Worm (Caenorhabditis elegans): ENCODE results near the gene F40H3.2.

DNA sequence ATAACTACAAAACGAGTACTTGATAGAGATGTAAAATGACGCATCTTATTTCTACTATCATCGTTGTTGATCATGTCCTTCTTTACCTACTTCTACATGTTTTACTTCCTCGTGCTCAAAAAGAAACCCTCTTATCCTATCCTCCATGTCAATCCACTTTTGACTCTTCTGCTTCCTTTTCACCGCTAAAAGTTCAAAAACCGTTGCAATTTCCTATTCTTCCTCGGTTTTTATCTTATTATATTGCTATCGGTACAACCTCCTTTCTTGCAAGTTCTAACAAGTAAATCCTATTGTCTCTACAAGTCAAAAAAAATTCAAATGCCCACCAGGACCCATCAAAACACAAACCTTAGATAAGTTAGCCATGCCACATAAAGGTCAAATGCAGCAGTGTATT, 33.8 kb downstream of the F40H3.2 start:
- no peak for TF ChIP-seq ama-1 (optimal IDR thresholded peaks at IDR 0.05)
- TF ChIP-seq unc-55 (GFP tag; optimal IDR thresholded peaks at IDR 0.05) = no peak
- TF ChIP-seq elt-2 (tag; optimal IDR thresholded peaks at IDR 0.05) = no peak
- TF ChIP-seq sox-2 (GFP tag; IDR thresholded peaks at IDR 0.05) = no peak
- TF ChIP-seq eyg-1 (tag; optimal IDR thresholded peaks at IDR 0.05) = no peak
- no peak for TF ChIP-seq sox-4 (tag; optimal IDR thresholded peaks at IDR 0.05)
- no peak for TF ChIP-seq hlh-30 (tag; optimal IDR thresholded peaks at IDR 0.05; ENCODE audit: insufficient read depth)
- no peak for TF ChIP-seq ahr-1 (tag; optimal IDR thresholded peaks at IDR 0.05)
- no peak for TF ChIP-seq madf-2 (tag; optimal IDR thresholded peaks at IDR 0.05)
- no peak for TF ChIP-seq pax-1 (tag; optimal IDR thresholded peaks at IDR 0.05)

All from whole organism, late embryonic.